Fruit fly (Drosophila melanogaster) whole organism, embryonic: Measurements from ENCODE around the gene CG11920.

ENCODE experiments used
- CG10321 ChIP-seq: fragments of 200-800 bp; sonication (Bioruptor generic); IDR thresholded peaks from 2 replicates; pipeline ENCODE4 v1.3.6; 2022; ENCODE audit warnings: missing biosample characterization, missing genetic modification characterization
- CG10654 ChIP-seq: fragments of 200-800 bp; sonication (Bioruptor generic); optimal IDR thresholded peaks from 2 replicates; lab custom pipeline; 2016; ENCODE audit warnings: missing biosample characterization, missing genetic modification characterization
- CG12104 ChIP-seq: fragments of 200-800 bp; sonication (Bioruptor generic); optimal IDR thresholded peaks from 3 replicates; lab custom pipeline; 2016; ENCODE audit warnings: missing biosample characterization, missing genetic modification characterization
- CG12299 ChIP-seq: fragments of 200-800 bp; sonication (Bioruptor generic); optimal IDR thresholded peaks from 2 replicates; lab custom pipeline; 2018; ENCODE audit warnings: missing biosample characterization, mild to moderate bottlenecking, missing genetic modification characterization
- CG13775 ChIP-seq: fragments of 200-800 bp; sonication (Bioruptor generic); optimal IDR thresholded peaks from 3 replicates; lab custom pipeline; 2017; ENCODE audit warnings: missing biosample characterization, mild to moderate bottlenecking, missing genetic modification characterization
- CG16813 ChIP-seq: fragments of 200-800 bp; sonication (Bioruptor generic); IDR thresholded peaks from 3 replicates; pipeline ENCODE4 v1.3.6; 2022; ENCODE audit warnings: missing biosample characterization, missing genetic modification characterization; ENCODE audit not compliant: partially characterized antibody
- CG2120 ChIP-seq: fragments of 200-800 bp; sonication (Bioruptor generic); optimal IDR thresholded peaks from 3 replicates; lab custom pipeline; 2016; ENCODE audit warnings: missing biosample characterization, missing genetic modification characterization
- CG2202 ChIP-seq: fragments of 200-800 bp; sonication (Bioruptor generic); optimal IDR thresholded peaks from 2 replicates; lab custom pipeline; 2018; ENCODE audit warnings: missing biosample characterization, mild to moderate bottlenecking, missing genetic modification characterization
- CG2889 ChIP-seq: fragments of 200-800 bp; sonication (Bioruptor generic); IDR thresholded peaks from 3 replicates; pipeline ENCODE4 v1.3.6; 2022; ENCODE audit warnings: missing biosample characterization, missing genetic modification characterization
- CG32772 ChIP-seq: fragments of 200-800 bp; sonication (Bioruptor generic); IDR thresholded peaks from 2 replicates; pipeline ENCODE4 v1.3.6; 2022; ENCODE audit warnings: missing biosample characterization, missing genetic modification characterization
- CG3847 ChIP-seq: fragments of 200-800 bp; sonication (Bioruptor generic); IDR thresholded peaks from 2 replicates; pipeline ENCODE4 v1.3.6; 2022; ENCODE audit warnings: missing biosample characterization, missing genetic modification characterization
- CG3995 ChIP-seq: fragments of 200-800 bp; sonication (Bioruptor generic); optimal IDR thresholded peaks from 3 replicates; lab custom pipeline; 2016; ENCODE audit warnings: missing biosample characterization, missing genetic modification characterization
- CG4360 ChIP-seq: fragments of 200-800 bp; sonication (Bioruptor generic); IDR thresholded peaks from 2 replicates; pipeline ENCODE4 v1.3.6; 2022; ENCODE audit warnings: missing biosample characterization, missing genetic modification characterization
- CG4617 ChIP-seq: fragments of 200-800 bp; sonication (Bioruptor generic); optimal IDR thresholded peaks from 3 replicates; lab custom pipeline; 2016; ENCODE audit warnings: missing biosample characterization, missing genetic modification characterization, borderline replicate concordance
- CG6654 ChIP-seq: fragments of 200-800 bp; sonication (Bioruptor generic); optimal IDR thresholded peaks from 2 replicates; lab custom pipeline; 2017; ENCODE audit warnings: missing biosample characterization, mild to moderate bottlenecking, missing genetic modification characterization
- CG7556 ChIP-seq: fragments of 200-800 bp; sonication (Bioruptor generic); optimal IDR thresholded peaks from 2 replicates; lab custom pipeline; 2017; ENCODE audit warnings: missing biosample characterization, mild to moderate bottlenecking, missing genetic modification characterization
- CG7928 ChIP-seq: fragments of 200-800 bp; sonication (Bioruptor generic); optimal IDR thresholded peaks from 2 replicates; lab custom pipeline; 2017; ENCODE audit warnings: missing biosample characterization, mild to moderate bottlenecking, missing genetic modification characterization
- CG8388 ChIP-seq: fragments of 200-800 bp; sonication (Bioruptor generic); optimal IDR thresholded peaks from 2 replicates; lab custom pipeline; 2019; ENCODE audit warnings: missing biosample characterization, mild to moderate bottlenecking, missing genetic modification characterization, moderate library complexity
- Camta ChIP-seq: fragments of 200-800 bp; sonication (Bioruptor generic); optimal IDR thresholded peaks from 2 replicates; lab custom pipeline; 2016; ENCODE audit warnings: missing biosample characterization, missing genetic modification characterization
- Doc3 ChIP-seq: fragments of 200-800 bp; sonication (Bioruptor generic); IDR thresholded peaks from 3 replicates; pipeline ENCODE4 v1.3.6; 2022; ENCODE audit warnings: missing biosample characterization, missing genetic modification characterization; ENCODE audit not compliant: partially characterized antibody
- Elba2 ChIP-seq: fragments of 200-800 bp; sonication (Bioruptor generic); optimal IDR thresholded peaks from 3 replicates; lab custom pipeline; 2016; ENCODE audit warnings: missing biosample characterization, missing genetic modification characterization
- GATAe ChIP-seq: fragments of 200-800 bp; sonication (Bioruptor generic); conservative IDR thresholded peaks from 2 replicates; pipeline ENCODE4 v1.3.6; 2022; ENCODE audit warnings: missing biosample characterization, missing genetic modification characterization
- H2.0 ChIP-seq: fragments of 200-800 bp; sonication (Bioruptor generic); IDR thresholded peaks from 2 replicates; pipeline ENCODE4 v1.3.6; 2022; ENCODE audit warnings: missing biosample characterization, missing genetic modification characterization
- Hey ChIP-seq: fragments of 200-800 bp; sonication (Bioruptor generic); optimal IDR thresholded peaks from 3 replicates; lab custom pipeline; 2018; ENCODE audit warnings: missing biosample characterization, mild to moderate bottlenecking, missing genetic modification characterization
- Hr3 ChIP-seq: fragments of 200-800 bp; sonication (Bioruptor generic); optimal IDR thresholded peaks from 3 replicates; lab custom pipeline; 2016; ENCODE audit warnings: missing biosample characterization, missing genetic modification characterization
- Hr39 ChIP-seq: fragments of >200 bp; optimal IDR thresholded peaks from 2 replicates; lab custom pipeline; 2017
- Mrtf ChIP-seq: fragments of 200-800 bp; sonication (Bioruptor generic); IDR thresholded peaks from 3 replicates; pipeline ENCODE4 v1.3.6; 2022; ENCODE audit warnings: missing biosample characterization, missing genetic modification characterization
- Opbp ChIP-seq: fragments of 200-800 bp; sonication (Bioruptor generic); IDR thresholded peaks from 3 replicates; pipeline ENCODE4 v1.3.6; 2022; ENCODE audit warnings: missing biosample characterization, missing genetic modification characterization; ENCODE audit not compliant: partially characterized antibody
- Optix ChIP-seq: fragments of 200-800 bp; sonication (Bioruptor generic); IDR thresholded peaks from 3 replicates; pipeline ENCODE4 v1.3.6; 2022; ENCODE audit warnings: missing biosample characterization, missing genetic modification characterization
- Rfx ChIP-seq: fragments of 200-800 bp; sonication (Bioruptor generic); IDR thresholded peaks from 2 replicates; pipeline ENCODE4 v1.3.6; 2022; ENCODE audit warnings: missing biosample characterization, missing genetic modification characterization
- Sin3A ChIP-seq: fragments of >200 bp; optimal IDR thresholded peaks from 2 replicates; lab custom pipeline; 2018
- Six4 ChIP-seq: fragments of 200-800 bp; sonication (Bioruptor generic); optimal IDR thresholded peaks from 2 replicates; lab custom pipeline; 2016; ENCODE audit warnings: missing biosample characterization, missing genetic modification characterization
- Sry-β ChIP-seq: fragments of 200-800 bp; sonication (Bioruptor generic); optimal IDR thresholded peaks from 2 replicates; lab custom pipeline; 2018; ENCODE audit warnings: missing biosample characterization, mild to moderate bottlenecking, missing genetic modification characterization, moderate library complexity
- ab ChIP-seq: fragments of 200-800 bp; sonication (Bioruptor generic); optimal IDR thresholded peaks from 2 replicates; lab custom pipeline; 2016; ENCODE audit warnings: missing biosample characterization, missing genetic modification characterization
- ato ChIP-seq: fragments of 200-800 bp; sonication (Bioruptor generic); IDR thresholded peaks from 2 replicates; pipeline ENCODE4 v1.3.6; 2022; ENCODE audit warnings: missing biosample characterization, missing genetic modification characterization; ENCODE audit not compliant: partially characterized antibody
- btn ChIP-seq: fragments of 200-800 bp; sonication (Bioruptor generic); optimal IDR thresholded peaks from 2 replicates; lab custom pipeline; 2016; ENCODE audit warnings: missing biosample characterization, missing genetic modification characterization
- cg ChIP-seq: fragments of 200-800 bp; sonication (Bioruptor generic); optimal IDR thresholded peaks from 3 replicates; lab custom pipeline; 2019; ENCODE audit warnings: missing biosample characterization, mild to moderate bottlenecking, missing genetic modification characterization, moderate library complexity
- crc ChIP-seq: fragments of 200-800 bp; sonication (Bioruptor generic); optimal IDR thresholded peaks from 2 replicates; lab custom pipeline; 2016; ENCODE audit warnings: missing biosample characterization, missing genetic modification characterization
- dmrt99B ChIP-seq: fragments of 200-800 bp; sonication (Bioruptor generic); optimal IDR thresholded peaks from 2 replicates; lab custom pipeline; 2018; ENCODE audit warnings: missing biosample characterization, mild to moderate bottlenecking, missing genetic modification characterization, moderate library complexity
- dysf ChIP-seq: fragments of 200-800 bp; sonication (Bioruptor generic); IDR thresholded peaks from 3 replicates; pipeline ENCODE4 v1.3.6; 2022; ENCODE audit warnings: missing biosample characterization, missing genetic modification characterization
- ftz-f1 ChIP-seq: fragments of 200-800 bp; sonication (Bioruptor generic); optimal IDR thresholded peaks from 2 replicates; lab custom pipeline; 2016; ENCODE audit warnings: missing biosample characterization, missing genetic modification characterization
- grau ChIP-seq: fragments of 200-800 bp; optimal IDR thresholded peaks from 3 replicates; lab custom pipeline; 2019; ENCODE audit warnings: missing biosample characterization, mild to moderate bottlenecking, missing genetic modification characterization, moderate library complexity
- h ChIP-seq: fragments of >200 bp; optimal IDR thresholded peaks from 2 replicates; lab custom pipeline; 2017
- jumu ChIP-seq: fragments of 200-800 bp; sonication (Bioruptor generic); optimal IDR thresholded peaks from 3 replicates; lab custom pipeline; 2016; ENCODE audit warnings: missing biosample characterization, missing genetic modification characterization
- kay ChIP-seq: fragments of 200-800 bp; sonication (Bioruptor generic); optimal IDR thresholded peaks from 2 replicates; lab custom pipeline; 2016; ENCODE audit warnings: missing biosample characterization, missing genetic modification characterization
- pb ChIP-seq: fragments of 200-800 bp; sonication (Bioruptor generic); optimal IDR thresholded peaks from 3 replicates; lab custom pipeline; 2016; ENCODE audit warnings: missing biosample characterization, missing genetic modification characterization
- pnt ChIP-seq: fragments of 200-800 bp; sonication (Bioruptor generic); optimal IDR thresholded peaks from 3 replicates; lab custom pipeline; 2016; ENCODE audit warnings: missing biosample characterization, missing genetic modification characterization
- ro ChIP-seq: fragments of 200-800 bp; sonication (Bioruptor generic); IDR thresholded peaks from 2 replicates; pipeline ENCODE4 v1.3.6; 2022; ENCODE audit warnings: missing biosample characterization, missing genetic modification characterization
- stc ChIP-seq: fragments of 200-800 bp; sonication (Bioruptor generic); IDR thresholded peaks from 2 replicates; pipeline ENCODE4 v1.3.6; 2022; ENCODE audit warnings: missing biosample characterization, missing genetic modification characterization
- sug ChIP-seq: fragments of 200-800 bp; optimal IDR thresholded peaks from 2 replicates; lab custom pipeline; 2019; ENCODE audit warnings: missing biosample characterization, mild to moderate bottlenecking, missing genetic modification characterization, moderate library complexity
- tgo ChIP-seq: fragments of 200-800 bp; sonication (Bioruptor generic); IDR thresholded peaks from 3 replicates; pipeline ENCODE4 v1.3.6; 2022; ENCODE audit warnings: missing biosample characterization, missing genetic modification characterization
- tll ChIP-seq, 2 experiments: fragments of 200-800 bp in 1 of 2; fragments of >200 bp in 1 of 2; sonication (Bioruptor generic) in 1 of 2; optimal IDR thresholded peaks; 2 replicates each; lab custom pipeline; 2017 to 2019; ENCODE audit warnings: missing biosample characterization in 2 of 2, missing genetic modification characterization in 2 of 2, mild to moderate bottlenecking in 1 of 2, moderate library complexity in 1 of 2
- vfl ChIP-seq: fragments of 200-800 bp; sonication (Bioruptor generic); optimal IDR thresholded peaks from 2 replicates; lab custom pipeline; 2016; ENCODE audit warnings: missing biosample characterization, missing genetic modification characterization

The CG11920 gene

dm6 chr3R:25039028-25039476, 35.6 kb upstream of the CG11920 start, which contains the start of the genes Ythdf and bai (continued):
- TF ChIP-seq CG2202 (tag; lab: Kevin White, UChicago) (no peak), CG4617 (GFP tag; lab: Kevin White, UChicago) (peak; percentile 78), Camta (peak; percentile 30), Six4 (GFP tag; lab: Kevin White, UChicago) (no peak), pb (no peak), Doc3 (GFP tag; lab: Robert Waterston, UW) (peak; percentile 60), Opbp (GFP tag; lab: Robert Waterston, UW) (peak; percentile 74; the same call in 2 of the 3 replicates), CG13775 (peak; percentile 46), GATAe (GFP tag; lab: Robert Waterston, UW) (no peak), Sin3A (peak; percentile 95), ftz-f1 (GFP tag; lab: Kevin White, UChicago) (peak; percentile 3), Rfx (GFP tag; lab: Robert Waterston, UW) (peak; percentile 55), Elba2 (GFP tag; lab: Kevin White, UChicago) (no peak), kay (peak; percentile 19), CG7928 (peak; percentile 94), CG10654 (GFP tag; lab: Kevin White, UChicago) (peak; percentile 18), CG16813 (peak; percentile 84), sug (tag; lab: Kevin White, UChicago) (no peak), btn (GFP tag; lab: Kevin White, UChicago) (no peak), crc (GFP tag; lab: Kevin White, UChicago) (no peak), CG12299 (no peak), Hr3 (peak; percentile 40), CG2889 (GFP tag; lab: Robert Waterston, UW) (no peak), jumu (GFP tag; lab: Kevin White, UChicago) (peak; percentile 30), CG3847 (GFP tag; lab: Robert Waterston, UW) (peak; percentile 50; the same call in 1 of the 2 replicates), CG4360 (no peak), dysf (no peak), stc (GFP tag; lab: Robert Waterston, UW) (no peak), Mrtf (GFP tag; lab: Robert Waterston, UW) (no peak), Sry-β (GFP tag; lab: Kevin White, UChicago) (peak; percentile 9), CG8388 (GFP tag; lab: Kevin White, UChicago) (no peak), tgo (GFP tag; lab: Robert Waterston, UW) (no peak), tll (GFP tag; optimal IDR thresholded peaks at IDR 0.05; lab: Kevin White, UChicago) (no peak), vfl (GFP tag; lab: Kevin White, UChicago) (peak; percentile 15), H2.0 (GFP tag; lab: Robert Waterston, UW) (no peak), ato (peak; percentile 47; the same call in 1 of the 2 replicates), cg (GFP tag; lab: Kevin White, UChicago) (peak; percentile 96), dmrt99B (tag; lab: Kevin White, UChicago) (no peak), Hey (tag; lab: Kevin White, UChicago) (no peak), CG7556 (GFP tag; lab: Kevin White, UChicago) (no peak), CG32772 (GFP tag; lab: Robert Waterston, UW) (no peak), Hr39 (lab: Kevin White, UChicago) (no peak), Optix (no peak), ab (GFP tag; lab: Kevin White, UChicago) (no peak), h (lab: Kevin White, UChicago) (no peak), pnt (GFP tag; lab: Kevin White, UChicago) (no peak), grau (tag; lab: Kevin White, UChicago) (no peak), CG3995 (peak; percentile 41), ro (GFP tag; lab: Robert Waterston, UW) (no peak), CG2120 (peak; percentile 81), CG10321 (GFP tag; lab: Robert Waterston, UW) (no peak), CG12104 (GFP tag; lab: Kevin White, UChicago) (no peak), CG6654 (GFP tag; lab: Kevin White, UChicago) (no peak)
